Worm (Caenorhabditis elegans) whole organism, midembryonic: ENCODE data around the gene kvs-5.

ENCODE experiments used
- flt-1 ChIP-seq: fragments of 200-800 bp; sonication (Bioruptor generic); IDR thresholded peaks from 2 replicates; pipeline ENCODE4 v1.3.6; 2022; ENCODE audit warnings: missing genetic modification characterization, missing compliant biosample characterization
- med-1 ChIP-seq: sonication (generic microtip); optimal IDR thresholded peaks from 2 replicates; lab custom pipeline; 2017; ENCODE audit warnings: missing genetic modification characterization, mild to moderate bottlenecking, missing compliant biosample characterization, antibody characterized with exemption, missing genetic modification reagents; ENCODE audit not compliant: insufficient read depth
- ref-1 ChIP-seq: fragments of 200-800 bp; sonication (Bioruptor generic); conservative IDR thresholded peaks from 2 replicates; pipeline ENCODE4 v1.3.6; 2022; ENCODE audit warnings: missing genetic modification reagents, missing genetic modification characterization, missing compliant biosample characterization
- tab-1 ChIP-seq: fragments of 200-800 bp; sonication (Bioruptor generic); IDR thresholded peaks from 2 replicates; pipeline ENCODE4 v1.3.6; 2022; ENCODE audit warnings: missing genetic modification characterization, missing compliant biosample characterization
- ztf-29 ChIP-seq: fragments of 200-800 bp; sonication (Bioruptor generic); IDR thresholded peaks from 2 replicates; pipeline ENCODE4 v1.3.6; 2022; ENCODE audit warnings: missing genetic modification reagents, missing genetic modification characterization, missing compliant biosample characterization

DNA sequence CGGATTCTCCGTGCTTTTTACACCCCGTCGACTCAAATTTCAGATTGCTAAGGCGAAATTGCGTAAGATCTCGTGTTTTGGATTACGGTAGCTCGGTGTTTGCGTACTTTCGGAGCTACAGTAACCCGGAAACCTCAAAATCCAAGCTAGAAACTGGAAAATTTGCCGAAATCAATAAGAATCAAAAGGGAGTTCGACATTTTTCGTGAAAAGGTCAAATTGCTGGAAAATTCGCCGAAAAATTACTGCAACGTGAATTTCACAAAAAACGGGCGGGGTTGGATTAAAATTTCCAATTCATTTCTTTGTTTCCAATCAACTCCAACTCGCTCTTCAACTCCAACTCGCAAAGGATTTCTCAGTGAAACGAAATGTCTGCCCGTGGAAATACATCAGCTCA, 51.2 kb downstream of the kvs-5 start, which contains the start of gene F56B3.6:
- TF ChIP-seq tab-1 (no peak), flt-1 (GFP tag; lab: Robert Waterston, UW) (no peak), ztf-29 (GFP tag; lab: Robert Waterston, UW) (no peak), ref-1 (no peak), med-1 (no peak)
